Worm (Caenorhabditis elegans) whole organism, L4 larva: ENCODE data around the gene lec-1.

Source experiments
- D1046.2 ChIP-seq: fragments of 200-800 bp; sonication (Bioruptor generic); IDR thresholded peaks from 2 replicates; pipeline ENCODE4 v1.3.6; 2022; ENCODE audit warnings: missing genetic modification characterization, missing compliant biosample characterization
- F10B5.3 ChIP-seq: sonication (generic microtip); optimal IDR thresholded peaks from 2 replicates; lab custom pipeline; 2016; ENCODE audit warnings: mild to moderate bottlenecking, missing genetic modification characterization, missing compliant biosample characterization
- F37D6.2 ChIP-seq: sonication (generic microtip); optimal IDR thresholded peaks from 2 replicates; lab custom pipeline; 2016; ENCODE audit warnings: mild to moderate bottlenecking, missing genetic modification characterization, missing compliant biosample characterization
- F44E2.7 ChIP-seq: fragments of 200-800 bp; sonication (Bioruptor generic); IDR thresholded peaks from 2 replicates; pipeline ENCODE4 v2.1.2; 2022; ENCODE audit warnings: missing genetic modification characterization, missing compliant biosample characterization
- F49E8.2 ChIP-seq: sonication (generic microtip); optimal IDR thresholded peaks from 2 replicates; lab custom pipeline; 2016; ENCODE audit warnings: missing compliant biosample characterization, mild to moderate bottlenecking, missing genetic modification characterization, borderline replicate concordance
- R02D3.7 ChIP-seq: fragments of 150-350 bp; sonication (generic microtip); optimal IDR thresholded peaks from 3 replicates; lab custom pipeline; 2014; ENCODE audit warnings: missing biosample characterization, missing genetic modification characterization
- T20F7.1 ChIP-seq: fragments of 200-800 bp; sonication (Bioruptor generic); optimal IDR thresholded peaks from 2 replicates; lab custom pipeline; 2018; ENCODE audit warnings: mild to moderate bottlenecking, missing genetic modification characterization, missing compliant biosample characterization
- Y48G9A.11 ChIP-seq: fragments of 200-800 bp; sonication (Bioruptor generic); IDR thresholded peaks from 2 replicates; pipeline ENCODE4 v1.3.6; 2022; ENCODE audit warnings: missing genetic modification reagents, missing genetic modification characterization, missing compliant biosample characterization
- ZK546.5 ChIP-seq, 2 experiments: sonication (generic microtip); optimal IDR thresholded peaks; 2 replicates each; lab custom pipeline; 2017; ENCODE audit warnings: missing biosample characterization in 2 of 2, missing genetic modification characterization in 2 of 2
- aha-1 ChIP-seq: fragments of 150-350 bp; peaks from one replicate; lab custom pipeline; 2014; ENCODE audit warnings: missing biosample characterization, missing genetic modification characterization
- aly-2 ChIP-seq: sonication (generic microtip); optimal IDR thresholded peaks from 2 replicates; lab custom pipeline; 2018; ENCODE audit warnings: missing biosample characterization, missing genetic modification characterization
- ama-1 ChIP-seq: fragments of 150-350 bp; optimal IDR thresholded peaks from 2 replicates; lab custom pipeline; 2014; ENCODE audit warnings: inconsistent platforms, mixed read lengths
- arid-1 ChIP-seq: fragments of 200-800 bp; sonication (Bioruptor generic); conservative IDR thresholded peaks from 2 replicates; pipeline ENCODE4 v1.3.6; 2022; ENCODE audit warnings: missing genetic modification reagents, missing genetic modification characterization, missing compliant biosample characterization
- attf-4 ChIP-seq: sonication (generic microtip); optimal IDR thresholded peaks from 3 replicates; lab custom pipeline; 2017; ENCODE audit warnings: missing biosample characterization, missing genetic modification characterization
- ceh-82 ChIP-seq: sonication (generic microtip); optimal IDR thresholded peaks from 2 replicates; lab custom pipeline; 2017; ENCODE audit warnings: missing biosample characterization, missing genetic modification characterization
- ces-1 ChIP-seq: fragments of 150-350 bp; sonication (generic microtip); optimal IDR thresholded peaks from 4 replicates; lab custom pipeline; 2014; ENCODE audit warnings: missing biosample characterization, missing genetic modification reagents, missing genetic modification characterization
- daf-12 ChIP-seq: fragments of 150-350 bp; optimal IDR thresholded peaks from 2 replicates; lab custom pipeline; 2014; ENCODE audit warnings: missing biosample characterization, missing genetic modification reagents, missing genetic modification characterization
- daf-19 ChIP-seq: fragments of 200-800 bp; sonication (Bioruptor generic); conservative IDR thresholded peaks from 2 replicates; pipeline ENCODE4 v1.3.6; 2022; ENCODE audit warnings: missing genetic modification characterization, missing compliant biosample characterization
- daf-8 ChIP-seq: fragments of 200-800 bp; sonication (Bioruptor generic); IDR thresholded peaks from 2 replicates; pipeline ENCODE4 v1.3.6; 2022; ENCODE audit warnings: missing genetic modification characterization, missing compliant biosample characterization
- dmd-6 ChIP-seq: fragments of 200-800 bp; sonication (Bioruptor generic); IDR thresholded peaks from 2 replicates; pipeline ENCODE4 v1.3.6; 2022; ENCODE audit warnings: missing genetic modification reagents, missing genetic modification characterization, missing compliant biosample characterization
- dve-1 ChIP-seq: sonication (generic microtip); optimal IDR thresholded peaks from 2 replicates; lab custom pipeline; 2017; ENCODE audit warnings: antibody characterized with exemption, mild to moderate bottlenecking, missing genetic modification characterization, missing compliant biosample characterization; ENCODE audit not compliant: insufficient read depth
- egl-27 ChIP-seq: sonication (generic microtip); optimal IDR thresholded peaks from 3 replicates; lab custom pipeline; 2017; ENCODE audit warnings: missing biosample characterization, missing genetic modification reagents, missing genetic modification characterization
- fkh-10 ChIP-seq: fragments of 150-350 bp; optimal IDR thresholded peaks from 2 replicates; lab custom pipeline; 2014; ENCODE audit warnings: missing biosample characterization, missing genetic modification reagents, missing genetic modification characterization
- fos-1 ChIP-seq: fragments of 150-350 bp; optimal IDR thresholded peaks from 2 replicates; lab custom pipeline; 2014; ENCODE audit warnings: missing biosample characterization, missing genetic modification characterization
- gei-8 ChIP-seq: fragments of 200-800 bp; sonication (Bioruptor generic); optimal IDR thresholded peaks from 2 replicates; lab custom pipeline; 2018; ENCODE audit warnings: mild to moderate bottlenecking, missing genetic modification characterization, missing compliant biosample characterization
- hlh-11 ChIP-seq: fragments of 200-800 bp; sonication (Bioruptor generic); optimal IDR thresholded peaks from 2 replicates; lab custom pipeline; 2018; ENCODE audit warnings: mild to moderate bottlenecking, missing genetic modification characterization, missing compliant biosample characterization
- hmg-1.1 ChIP-seq: fragments of 200-800 bp; sonication (Bioruptor generic); IDR thresholded peaks from 2 replicates; pipeline ENCODE4 v1.3.6; 2022; ENCODE audit warnings: missing genetic modification reagents, missing genetic modification characterization, missing compliant biosample characterization
- jun-1 ChIP-seq: fragments of 150-350 bp; optimal IDR thresholded peaks from 2 replicates; lab custom pipeline; 2014; ENCODE audit warnings: missing biosample characterization, missing genetic modification reagents, missing genetic modification characterization
- lin-29 ChIP-seq: fragments of 200-800 bp; sonication (Bioruptor generic); IDR thresholded peaks from 2 replicates; pipeline ENCODE4 v1.3.6; 2022; ENCODE audit warnings: missing genetic modification reagents, missing genetic modification characterization, missing compliant biosample characterization
- lir-3 ChIP-seq: sonication (generic microtip); optimal IDR thresholded peaks from 2 replicates; lab custom pipeline; 2016; ENCODE audit warnings: mild to moderate bottlenecking, missing genetic modification characterization, missing compliant biosample characterization
- lsy-2 ChIP-seq, 2 experiments: fragments of 150-350 bp in 1 of 2; sonication (generic microtip) in 1 of 2; optimal IDR thresholded peaks; 2 replicates each; lab custom pipeline; 2014 to 2017; ENCODE audit warnings: missing biosample characterization in 2 of 2, missing genetic modification characterization in 2 of 2
- madf-5 ChIP-seq, 2 experiments: fragments of 200-800 bp; sonication (Bioruptor generic); IDR thresholded peaks; 2 replicates each; pipeline ENCODE4 v1.3.6; 2022; ENCODE audit warnings: missing compliant biosample characterization in 2 of 2, missing genetic modification characterization in 2 of 2
- madf-9 ChIP-seq: fragments of 200-800 bp; sonication (Bioruptor generic); conservative IDR thresholded peaks from 2 replicates; pipeline ENCODE4 v1.3.6; 2022; ENCODE audit warnings: missing genetic modification reagents, missing genetic modification characterization, missing compliant biosample characterization
- mes-2 ChIP-seq: sonication (generic microtip); optimal IDR thresholded peaks from 2 replicates; lab custom pipeline; 2016; ENCODE audit warnings: missing genotype, mild to moderate bottlenecking, missing genetic modification characterization, missing compliant biosample characterization; ENCODE audit not compliant: poor library complexity, severe bottlenecking
- mxl-2 ChIP-seq: fragments of 200-800 bp; sonication (Bioruptor generic); conservative IDR thresholded peaks from 2 replicates; pipeline ENCODE4 v1.3.6; 2022; ENCODE audit warnings: missing genetic modification reagents, missing genetic modification characterization, missing compliant biosample characterization
- mxl-3 ChIP-seq: fragments of 200-800 bp; sonication (Bioruptor generic); optimal IDR thresholded peaks from 2 replicates; lab custom pipeline; 2018; ENCODE audit warnings: mild to moderate bottlenecking, missing genetic modification characterization, missing compliant biosample characterization
- nhr-102 ChIP-seq: sonication (generic microtip); optimal IDR thresholded peaks from 2 replicates; lab custom pipeline; 2016; ENCODE audit warnings: mild to moderate bottlenecking, missing genetic modification characterization, moderate library complexity, missing compliant biosample characterization
- nhr-111 ChIP-seq: fragments of 200-800 bp; sonication (Bioruptor generic); optimal IDR thresholded peaks from 2 replicates; lab custom pipeline; 2018; ENCODE audit warnings: mild to moderate bottlenecking, missing genetic modification characterization, missing compliant biosample characterization
- nhr-25 ChIP-seq: sonication (generic microtip); optimal IDR thresholded peaks from 2 replicates; lab custom pipeline; 2017; ENCODE audit warnings: missing genetic modification characterization, mild to moderate bottlenecking, missing compliant biosample characterization, antibody characterized with exemption, moderate library complexity, borderline replicate concordance; ENCODE audit not compliant: insufficient read depth
- nhr-42 ChIP-seq: fragments of 200-800 bp; sonication (Bioruptor generic); IDR thresholded peaks from 2 replicates; pipeline ENCODE4 v1.3.6; 2022; ENCODE audit warnings: missing genetic modification characterization, missing compliant biosample characterization
- nhr-6 ChIP-seq: fragments of 150-350 bp; optimal IDR thresholded peaks from 2 replicates; lab custom pipeline; 2014; ENCODE audit warnings: missing biosample characterization, missing genetic modification characterization
- nhr-76 ChIP-seq: fragments of 150-350 bp; optimal IDR thresholded peaks from 2 replicates; lab custom pipeline; 2014; ENCODE audit warnings: missing biosample characterization, missing genetic modification characterization
- nhr-77 ChIP-seq: fragments of 150-350 bp; optimal IDR thresholded peaks from 2 replicates; lab custom pipeline; 2014; ENCODE audit warnings: missing biosample characterization, missing genetic modification characterization
- pha-4 ChIP-seq, 2 experiments: fragments of 150-350 bp in 1 of 2; fragments of 200-800 bp in 1 of 2; sonication (Bioruptor generic) in 1 of 2; IDR thresholded peaks in 1 of 2; optimal IDR thresholded peaks in 1 of 2; 2 replicates each; pipeline versions ENCODE4 v1.3.6 to Lab custom; 2014 to 2022; ENCODE audit warnings: missing genetic modification characterization in 2 of 2, missing genetic modification reagents in 2 of 2, missing biosample characterization in 1 of 2, missing compliant biosample characterization in 1 of 2
- pqm-1 ChIP-seq: sonication (generic microtip); optimal IDR thresholded peaks from 2 replicates; lab custom pipeline; 2017; ENCODE audit warnings: missing biosample characterization, missing genetic modification characterization
- rbr-2 ChIP-seq: sonication (generic microtip); optimal IDR thresholded peaks from 2 replicates; lab custom pipeline; 2016; ENCODE audit warnings: missing genotype, missing genetic modification characterization, missing compliant biosample characterization
- saeg-2 ChIP-seq: fragments of 200-800 bp; sonication (Bioruptor generic); IDR thresholded peaks from 2 replicates; pipeline ENCODE4 v1.3.6; 2022; ENCODE audit warnings: missing genetic modification reagents, missing genetic modification characterization, missing compliant biosample characterization
- set-16 ChIP-seq: fragments of 200-800 bp; sonication (Bioruptor generic); IDR thresholded peaks from 2 replicates; pipeline ENCODE4 v1.3.6; 2022; ENCODE audit warnings: missing genetic modification reagents, missing genetic modification characterization, missing compliant biosample characterization
- spr-3 ChIP-seq: fragments of 200-800 bp; sonication (Bioruptor generic); optimal IDR thresholded peaks from 2 replicates; lab custom pipeline; 2018; ENCODE audit warnings: mild to moderate bottlenecking, missing genetic modification characterization, missing compliant biosample characterization
- zag-1 ChIP-seq: fragments of 150-350 bp; optimal IDR thresholded peaks from 2 replicates; lab custom pipeline; 2014; ENCODE audit warnings: missing biosample characterization, missing genetic modification characterization
- zfp-3 ChIP-seq: fragments of 200-800 bp; sonication (Bioruptor generic); conservative IDR thresholded peaks from 2 replicates; pipeline ENCODE4 v1.3.6; 2022; ENCODE audit warnings: missing genetic modification reagents, missing genetic modification characterization, missing compliant biosample characterization

lec-1 gene

DNA sequence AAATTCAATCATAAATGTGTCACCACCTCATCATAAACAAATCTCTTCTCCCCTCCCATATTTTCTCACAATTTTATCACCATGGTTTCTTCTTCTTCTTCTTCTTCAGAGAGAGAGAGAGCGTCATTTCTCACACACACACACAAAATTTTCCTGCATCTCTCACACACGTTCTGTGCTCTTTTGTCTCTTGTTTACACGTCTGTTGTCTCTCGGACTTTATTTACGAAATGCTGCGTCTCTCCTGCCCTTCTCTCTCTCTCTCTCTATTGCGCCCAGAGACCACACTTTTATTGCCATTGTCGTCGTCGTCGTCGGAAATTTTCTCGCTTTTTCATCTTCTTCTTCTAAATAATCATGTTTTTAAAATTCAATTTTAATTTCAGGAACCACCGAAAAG is at the start of gene lec-1 (continued):
- TF ChIP-seq T20F7.1 (GFP tag; lab: Kevin White, UChicago), result peak; percentile 60
- TF ChIP-seq ZK546.5 (tag; optimal IDR thresholded peaks at IDR 0.05; lab: Kevin White, UChicago), result no peak
- TF ChIP-seq F37D6.2 (tag; lab: Kevin White, UChicago), result no peak
- TF ChIP-seq ces-1 (GFP tag; lab: Kevin White, UChicago), result no peak
- TF ChIP-seq F44E2.7 (GFP tag; lab: Robert Waterston, UW), result no peak
- TF ChIP-seq hlh-11 (tag; lab: Kevin White, UChicago), result peak; percentile 72
- TF ChIP-seq set-16 (GFP tag; lab: Robert Waterston, UW), result 0 out of 2 replicates have a peak, but pooled peaks have one; percentile 11
- no peak for TF ChIP-seq nhr-25 (tag; lab: Kevin White, UChicago)
- TF ChIP-seq mes-2 (tag; lab: Kevin White, UChicago), result peak; percentile 60
- no peak for TF ChIP-seq zfp-3 (GFP tag; lab: Robert Waterston, UW)
- TF ChIP-seq mxl-3, result peak; percentile 51
- TF ChIP-seq daf-19 (GFP tag; lab: Robert Waterston, UW), result no peak
- TF ChIP-seq F49E8.2 (tag; lab: Kevin White, UChicago), result no peak
- TF ChIP-seq fkh-10 (GFP tag; lab: Kevin White, UChicago), result no peak
- TF ChIP-seq nhr-42 (GFP tag; lab: Robert Waterston, UW), result no peak
- peak; percentile 37; the same call in 1 of the 2 replicates for TF ChIP-seq dmd-6 (GFP tag; lab: Robert Waterston, UW)
- no peak for TF ChIP-seq mxl-2 (GFP tag; lab: Robert Waterston, UW)
- TF ChIP-seq daf-12 (tag; lab: Kevin White, UChicago), result no peak
- TF ChIP-seq zag-1, result no peak
- TF ChIP-seq hmg-1.1 (GFP tag; lab: Robert Waterston, UW), result peak; percentile 67
- TF ChIP-seq aly-2 (tag; lab: Kevin White, UChicago), result no peak
- peak; percentile 13; the same call in 1 of the 2 replicates for TF ChIP-seq pha-4 (GFP tag; IDR thresholded peaks at IDR 0.05; lab: Robert Waterston, UW)
- peak; percentile 91 for TF ChIP-seq pha-4 (tag; optimal IDR thresholded peaks at IDR 0.05; lab: Kevin White, UChicago)
- no peak for TF ChIP-seq nhr-102 (tag; lab: Kevin White, UChicago)
- TF ChIP-seq lir-3 (tag; lab: Kevin White, UChicago), result no peak
- TF ChIP-seq fos-1 (tag; lab: Kevin White, UChicago), result no peak
- no peak for TF ChIP-seq lin-29
- TF ChIP-seq saeg-2 (GFP tag; lab: Robert Waterston, UW), result no peak
- TF ChIP-seq nhr-111, result no peak
- TF ChIP-seq arid-1, result no peak
- peak; percentile 74 for TF ChIP-seq ama-1 (lab: Kevin White, UChicago)
- no peak for TF ChIP-seq attf-4
- TF ChIP-seq ceh-82, result no peak
- TF ChIP-seq dve-1 (tag; lab: Kevin White, UChicago), result peak; percentile 78
- TF ChIP-seq madf-9, result no peak
- TF ChIP-seq daf-8 (GFP tag; lab: Robert Waterston, UW), result no peak
- peak in 1 of 2 experiments; percentile 64 for TF ChIP-seq lsy-2 (tag; optimal IDR thresholded peaks at IDR 0.05; lab: Kevin White, UChicago)
- peak; percentile 15 for TF ChIP-seq nhr-6
- TF ChIP-seq R02D3.7 (tag; lab: Kevin White, UChicago), result no peak
- TF ChIP-seq D1046.2 (GFP tag; lab: Robert Waterston, UW), result no peak
- no peak for TF ChIP-seq madf-5 (GFP tag; IDR thresholded peaks at IDR 0.05; lab: Robert Waterston, UW)
- TF ChIP-seq aha-1 (tag; lab: Kevin White, UChicago), result peak; percentile 85
- no peak for TF ChIP-seq Y48G9A.11 (GFP tag; lab: Robert Waterston, UW)
- no peak for TF ChIP-seq gei-8 (GFP tag; lab: Kevin White, UChicago)
- no peak for TF ChIP-seq nhr-76 (tag; lab: Kevin White, UChicago)
- peak; percentile 59 for TF ChIP-seq rbr-2
- no peak for TF ChIP-seq jun-1 (tag; lab: Kevin White, UChicago)
- TF ChIP-seq F10B5.3 (tag; lab: Kevin White, UChicago), result no peak
- no peak for TF ChIP-seq spr-3 (GFP tag; lab: Kevin White, UChicago)
- TF ChIP-seq nhr-77, result no peak
- peak; percentile 49 for TF ChIP-seq pqm-1
- no peak for TF ChIP-seq egl-27
